Worm (Caenorhabditis elegans) whole organism, L2 larva: ENCODE measurements around the gene F35D11.4.
A peak's percentile ranks its signal among the peaks of the same experiment; 100 is the strongest.

Source experiments
- R02D3.7 ChIP-seq: fragments of 150-350 bp; optimal IDR thresholded peaks from 2 replicates; lab custom pipeline; 2014; ENCODE audit warnings: missing biosample characterization, missing genetic modification characterization
- blmp-1 ChIP-seq: sonication (generic microtip); optimal IDR thresholded peaks from 2 replicates; lab custom pipeline; 2017; ENCODE audit warnings: missing genetic modification characterization, mild to moderate bottlenecking, missing compliant biosample characterization, antibody characterized with exemption, moderate library complexity; ENCODE audit not compliant: insufficient read depth
- ceh-16 ChIP-seq: fragments of 150-350 bp; optimal IDR thresholded peaks from 2 replicates; lab custom pipeline; 2014; ENCODE audit warnings: missing biosample characterization, missing genetic modification characterization
- ceh-82 ChIP-seq: fragments of 150-350 bp; optimal IDR thresholded peaks from 2 replicates; lab custom pipeline; 2014; ENCODE audit warnings: missing biosample characterization, missing genetic modification characterization
- elt-1 ChIP-seq: fragments of 150-350 bp; optimal IDR thresholded peaks from 2 replicates; lab custom pipeline; 2014; ENCODE audit warnings: missing biosample characterization, missing genetic modification characterization
- lin-13 ChIP-seq: fragments of 150-350 bp; optimal IDR thresholded peaks from 2 replicates; lab custom pipeline; 2014; ENCODE audit warnings: missing biosample characterization, missing genetic modification reagents, missing genetic modification characterization
- lin-39 ChIP-seq: fragments of 150-350 bp; optimal IDR thresholded peaks from 2 replicates; lab custom pipeline; 2014; ENCODE audit warnings: missing biosample characterization, missing genetic modification reagents, missing genetic modification characterization
- mdl-1 ChIP-seq, 2 experiments: fragments of 150-350 bp in 1 of 2; sonication (generic microtip) in 1 of 2; optimal IDR thresholded peaks; 2 replicates each; lab custom pipeline; 2017; ENCODE audit warnings: missing biosample characterization in 2 of 2, missing genetic modification characterization in 2 of 2
- nhr-25 ChIP-seq: fragments of 150-350 bp; sonication (generic microtip); optimal IDR thresholded peaks from 3 replicates; lab custom pipeline; 2014; ENCODE audit warnings: missing biosample characterization, missing genetic modification characterization
- skn-1 ChIP-seq: sonication (generic microtip); optimal IDR thresholded peaks from 2 replicates; lab custom pipeline; 2017; ENCODE audit warnings: missing biosample characterization, missing genetic modification characterization
- snpc-4 ChIP-seq: fragments of 150-350 bp; optimal IDR thresholded peaks from 2 replicates; lab custom pipeline; 2014; ENCODE audit warnings: missing biosample characterization, missing genetic modification characterization
- unc-62 ChIP-seq: fragments of 150-350 bp; optimal IDR thresholded peaks from 2 replicates; lab custom pipeline; 2014; ENCODE audit warnings: missing biosample characterization, missing genetic modification reagents, missing genetic modification characterization
- ztf-4 ChIP-seq: fragments of 150-350 bp; optimal IDR thresholded peaks from 2 replicates; lab custom pipeline; 2014; ENCODE audit warnings: missing biosample characterization, missing genetic modification characterization

DNA sequence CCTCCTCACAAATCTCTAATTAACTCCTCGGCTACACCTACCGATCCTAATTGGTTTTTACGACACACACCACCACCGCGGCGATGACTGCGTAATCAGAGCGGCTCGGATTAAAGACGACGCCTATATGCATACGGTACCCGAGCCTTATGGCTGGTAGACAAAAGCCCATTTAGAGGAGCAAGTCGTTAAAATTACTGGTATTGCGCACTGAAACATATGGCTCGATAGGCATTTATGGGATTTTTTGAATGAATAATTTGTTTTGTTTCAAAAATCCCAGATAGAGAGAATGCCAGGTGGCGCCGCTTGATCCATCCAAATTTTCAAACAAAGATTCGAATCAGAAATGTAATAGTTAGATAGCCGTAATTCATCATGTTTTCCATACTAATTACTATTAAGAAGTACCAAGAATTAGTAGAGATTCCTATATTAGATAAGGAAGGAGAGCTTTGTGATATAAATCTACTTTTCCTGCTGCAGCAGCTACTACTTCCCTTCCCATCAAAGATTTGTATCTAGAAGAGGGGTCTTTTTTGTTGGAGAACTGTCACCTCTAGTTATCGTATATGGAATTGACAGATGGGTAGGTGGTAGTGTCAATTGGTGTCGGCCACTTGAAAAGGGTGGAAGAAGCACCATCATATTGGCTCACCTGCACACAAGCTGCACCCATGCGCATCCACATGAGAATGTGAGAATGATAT is 19.9 kb upstream of the F35D11.4 start:
- no peak for TF ChIP-seq ztf-4
- no peak for TF ChIP-seq skn-1
- TF ChIP-seq elt-1 (tag; lab: Kevin White, UChicago) = no peak
- TF ChIP-seq unc-62 (GFP tag; lab: Kevin White, UChicago) = no peak
- TF ChIP-seq blmp-1 (tag; lab: Kevin White, UChicago) = no peak
- TF ChIP-seq snpc-4 (tag; lab: Kevin White, UChicago) = no peak
- peak; percentile 20 for TF ChIP-seq ceh-16 (tag; lab: Kevin White, UChicago)
- no peak for TF ChIP-seq ceh-82
- TF ChIP-seq lin-39 (tag; lab: Kevin White, UChicago) = no peak
- TF ChIP-seq R02D3.7 (tag; lab: Kevin White, UChicago) = no peak
- no peak for TF ChIP-seq nhr-25
- TF ChIP-seq lin-13 (GFP tag; lab: Kevin White, UChicago) = no peak
- no peak for TF ChIP-seq mdl-1 (tag; optimal IDR thresholded peaks at IDR 0.05; lab: Kevin White, UChicago)
